Fruit fly (Drosophila melanogaster) whole organism, embryonic: ENCODE data around the gene CG14515.

Experiments used
- Awh ChIP-seq: fragments of 200-800 bp; sonication (Bioruptor generic); IDR thresholded peaks from 2 replicates; pipeline ENCODE4, ENCODE4 v1.3.6; 2022; ENCODE audit warnings: missing biosample characterization, missing genetic modification characterization
- Bdp1 ChIP-seq: fragments of 200-800 bp; sonication (Bioruptor generic); optimal IDR thresholded peaks from 3 replicates; lab custom pipeline; 2016; ENCODE audit warnings: missing biosample characterization, missing genetic modification characterization
- Bgb ChIP-seq: fragments of 200-800 bp; sonication (Bioruptor generic); IDR thresholded peaks from 2 replicates; pipeline ENCODE4 v1.3.6; 2022; ENCODE audit warnings: missing biosample characterization, missing genetic modification characterization; ENCODE audit not compliant: partially characterized antibody
- CG10321 ChIP-seq: fragments of 200-800 bp; sonication (Bioruptor generic); IDR thresholded peaks from 2 replicates; pipeline ENCODE4 v1.3.6; 2022; ENCODE audit warnings: missing biosample characterization, missing genetic modification characterization
- CG10431 ChIP-seq: fragments of 200-800 bp; sonication (Bioruptor generic); optimal IDR thresholded peaks from 3 replicates; lab custom pipeline; 2018; ENCODE audit warnings: missing biosample characterization, mild to moderate bottlenecking, missing genetic modification characterization
- CG11504 ChIP-seq: fragments of 200-800 bp; sonication (Bioruptor generic); optimal IDR thresholded peaks from 3 replicates; lab custom pipeline; 2019; ENCODE audit warnings: missing biosample characterization, mild to moderate bottlenecking, missing genetic modification characterization, moderate library complexity
- CG12219 ChIP-seq: fragments of 200-800 bp; sonication (Bioruptor generic); optimal IDR thresholded peaks from 3 replicates; lab custom pipeline; 2018; ENCODE audit warnings: missing biosample characterization, mild to moderate bottlenecking, missing genetic modification characterization
- CG13296 ChIP-seq: fragments of 200-800 bp; sonication (Bioruptor generic); optimal IDR thresholded peaks from 3 replicates; lab custom pipeline; 2018; ENCODE audit warnings: missing biosample characterization, mild to moderate bottlenecking, missing genetic modification characterization
- CG14860 ChIP-seq: fragments of 200-800 bp; sonication (Bioruptor generic); IDR thresholded peaks from 3 replicates; pipeline ENCODE4 v1.3.6; 2022; ENCODE audit warnings: missing biosample characterization, missing genetic modification characterization; ENCODE audit not compliant: partially characterized antibody
- CG15514 ChIP-seq: fragments of 200-800 bp; sonication (Bioruptor generic); optimal IDR thresholded peaks from 3 replicates; lab custom pipeline; 2017; ENCODE audit warnings: missing biosample characterization, missing genetic modification characterization, mild to moderate bottlenecking, moderate library complexity, missing genetic modification reagents
- CG17385 ChIP-seq: fragments of 200-800 bp; sonication (Bioruptor generic); optimal IDR thresholded peaks from 3 replicates; lab custom pipeline; 2018; ENCODE audit warnings: missing biosample characterization, mild to moderate bottlenecking, missing genetic modification characterization
- CG17829 ChIP-seq: fragments of 200-800 bp; optimal IDR thresholded peaks from 2 replicates; lab custom pipeline; 2019; ENCODE audit warnings: missing biosample characterization, mild to moderate bottlenecking, missing genetic modification characterization, moderate library complexity
- CG2116 ChIP-seq: fragments of 200-800 bp; sonication (Bioruptor generic); optimal IDR thresholded peaks from 3 replicates; lab custom pipeline; 2018; ENCODE audit warnings: missing biosample characterization, mild to moderate bottlenecking, missing genetic modification characterization
- CG30403 ChIP-seq: fragments of 200-800 bp; sonication (Bioruptor generic); optimal IDR thresholded peaks from 3 replicates; lab custom pipeline; 2016; ENCODE audit warnings: missing biosample characterization, missing genetic modification characterization
- CG31224 ChIP-seq: fragments of 200-800 bp; sonication (Bioruptor generic); IDR thresholded peaks from 2 replicates; pipeline ENCODE4 v1.3.6; 2022; ENCODE audit warnings: missing biosample characterization, missing genetic modification characterization
- CG3163 ChIP-seq: fragments of 200-800 bp; sonication (Bioruptor generic); optimal IDR thresholded peaks from 3 replicates; lab custom pipeline; 2016; ENCODE audit warnings: missing biosample characterization, missing genetic modification characterization
- CG42726 ChIP-seq: fragments of 200-800 bp; sonication (Bioruptor generic); IDR thresholded peaks from 2 replicates; pipeline ENCODE4 v1.3.6; 2022; ENCODE audit warnings: missing biosample characterization, missing genetic modification characterization; ENCODE audit not compliant: partially characterized antibody
- CG43689 ChIP-seq: fragments of 200-800 bp; sonication (Bioruptor generic); IDR thresholded peaks from 2 replicates; pipeline ENCODE4 v1.3.6; 2022; ENCODE audit warnings: missing biosample characterization, missing genetic modification characterization
- CG8765 ChIP-seq: fragments of 200-800 bp; sonication (Bioruptor generic); IDR thresholded peaks from 2 replicates; pipeline ENCODE4 v1.3.6; 2022; ENCODE audit warnings: missing biosample characterization, missing genetic modification characterization
- CG8924 ChIP-seq: fragments of 200-800 bp; optimal IDR thresholded peaks from 3 replicates; lab custom pipeline; 2019; ENCODE audit warnings: missing biosample characterization, mild to moderate bottlenecking, missing genetic modification characterization, moderate library complexity
- CG9215 ChIP-seq: fragments of 200-800 bp; sonication (Bioruptor generic); IDR thresholded peaks from 2 replicates; pipeline ENCODE4 v1.3.6; 2022; ENCODE audit warnings: missing biosample characterization, missing genetic modification characterization
- Fer1 ChIP-seq: fragments of 200-800 bp; sonication (Bioruptor generic); optimal IDR thresholded peaks from 2 replicates; lab custom pipeline; 2017; ENCODE audit warnings: missing biosample characterization, mild to moderate bottlenecking, missing genetic modification characterization
- Fer3 ChIP-seq: fragments of 200-800 bp; sonication (Bioruptor generic); optimal IDR thresholded peaks from 2 replicates; lab custom pipeline; 2018; ENCODE audit warnings: missing biosample characterization, mild to moderate bottlenecking, missing genetic modification characterization, moderate library complexity
- Gug ChIP-seq: fragments of 200-800 bp; sonication (Bioruptor generic); IDR thresholded peaks from 4 replicates; pipeline ENCODE4 v1.3.6; 2022; ENCODE audit warnings: missing biosample characterization, missing genetic modification characterization
- HmgD ChIP-seq: fragments of 200-800 bp; sonication (Bioruptor generic); optimal IDR thresholded peaks from 3 replicates; lab custom pipeline; 2016; ENCODE audit warnings: missing biosample characterization, missing genetic modification characterization
- Hsf ChIP-seq: fragments of 200-800 bp; sonication (Bioruptor generic); optimal IDR thresholded peaks from 3 replicates; lab custom pipeline; 2016; ENCODE audit warnings: missing biosample characterization, missing genetic modification characterization
- NC2β ChIP-seq: fragments of 200-800 bp; sonication (Bioruptor generic); optimal IDR thresholded peaks from 2 replicates; lab custom pipeline; 2016; ENCODE audit warnings: missing biosample characterization, missing genetic modification characterization
- Nf-YA ChIP-seq: fragments of 200-800 bp; sonication (Bioruptor generic); IDR thresholded peaks from 2 replicates; pipeline ENCODE4 v1.3.6; 2022; ENCODE audit warnings: missing biosample characterization, missing genetic modification characterization
- Nf-YC ChIP-seq: fragments of 200-800 bp; optimal IDR thresholded peaks from 3 replicates; lab custom pipeline; 2019; ENCODE audit warnings: missing biosample characterization, mild to moderate bottlenecking, missing genetic modification characterization, moderate library complexity
- Poxn ChIP-seq: fragments of 200-800 bp; sonication (Bioruptor generic); IDR thresholded peaks from 2 replicates; pipeline ENCODE4 v1.3.6; 2022; ENCODE audit warnings: missing biosample characterization, missing genetic modification characterization
- Sin3A ChIP-seq: fragments of >200 bp; optimal IDR thresholded peaks from 2 replicates; lab custom pipeline; 2018
- Ssrp ChIP-seq: fragments of 200-800 bp; sonication (Bioruptor generic); optimal IDR thresholded peaks from 2 replicates; lab custom pipeline; 2018; ENCODE audit warnings: missing biosample characterization, mild to moderate bottlenecking, missing genetic modification characterization, moderate library complexity
- ab ChIP-seq: fragments of 200-800 bp; sonication (Bioruptor generic); optimal IDR thresholded peaks from 2 replicates; lab custom pipeline; 2016; ENCODE audit warnings: missing biosample characterization, missing genetic modification characterization
- ara ChIP-seq: fragments of 200-800 bp; sonication (Bioruptor generic); IDR thresholded peaks from 2 replicates; pipeline ENCODE4 v1.3.6; 2022; ENCODE audit warnings: missing biosample characterization, missing genetic modification characterization
- ase ChIP-seq: fragments of 200-800 bp; sonication (Bioruptor generic); IDR thresholded peaks from 3 replicates; pipeline ENCODE4 v1.3.6; 2022; ENCODE audit warnings: missing biosample characterization, missing genetic modification characterization
- bcd ChIP-seq: fragments of 200-800 bp; sonication (Bioruptor generic); optimal IDR thresholded peaks from 2 replicates; lab custom pipeline; 2017; ENCODE audit warnings: missing biosample characterization, mild to moderate bottlenecking, missing genetic modification characterization
- br ChIP-seq: fragments of >200 bp; optimal IDR thresholded peaks from 2 replicates; lab custom pipeline; 2017
- ci ChIP-seq: fragments of 200-800 bp; sonication (Bioruptor generic); IDR thresholded peaks from 3 replicates; pipeline ENCODE4 v1.3.6; 2022; ENCODE audit warnings: missing biosample characterization, missing genetic modification characterization
- cwo ChIP-seq: fragments of 200-800 bp; sonication (Bioruptor generic); optimal IDR thresholded peaks from 3 replicates; lab custom pipeline; 2017; ENCODE audit warnings: missing biosample characterization, missing genetic modification characterization, mild to moderate bottlenecking, moderate library complexity, missing genetic modification reagents
- dmrt99B ChIP-seq: fragments of 200-800 bp; sonication (Bioruptor generic); optimal IDR thresholded peaks from 2 replicates; lab custom pipeline; 2018; ENCODE audit warnings: missing biosample characterization, mild to moderate bottlenecking, missing genetic modification characterization, moderate library complexity
- exex ChIP-seq: fragments of 200-800 bp; sonication (Bioruptor generic); optimal IDR thresholded peaks from 4 replicates; lab custom pipeline; 2018; ENCODE audit warnings: missing biosample characterization, mild to moderate bottlenecking, missing genetic modification characterization, moderate library complexity
- fru ChIP-seq: fragments of >200 bp; optimal IDR thresholded peaks from 2 replicates; lab custom pipeline; 2017
- kah ChIP-seq: fragments of 200-800 bp; sonication (Bioruptor generic); optimal IDR thresholded peaks from 2 replicates; lab custom pipeline; 2018; ENCODE audit warnings: missing biosample characterization, mild to moderate bottlenecking, missing genetic modification characterization
- mld ChIP-seq: fragments of 200-800 bp; sonication (Bioruptor generic); IDR thresholded peaks from 3 replicates; pipeline ENCODE4 v1.3.6; 2022; ENCODE audit warnings: missing biosample characterization, missing genetic modification characterization; ENCODE audit not compliant: partially characterized antibody
- odd ChIP-seq: fragments of 200-800 bp; sonication (Bioruptor generic); optimal IDR thresholded peaks from 2 replicates; lab custom pipeline; 2017; ENCODE audit warnings: missing biosample characterization, mild to moderate bottlenecking, missing genetic modification characterization
- pan ChIP-seq, 4 experiments: fragments of >200 bp in 3 of 4; fragments of 200-800 bp in 1 of 4; sonication (Bioruptor generic) in 1 of 4; optimal IDR thresholded peaks in 3 of 4; IDR thresholded peaks in 1 of 4; 2 replicates each; pipeline versions ENCODE4 v1.3.6 to Lab custom; 2017 to 2022; ENCODE audit warnings: missing biosample characterization in 2 of 4, missing genetic modification characterization in 2 of 4, mixed read lengths in 1 of 4
- scrt ChIP-seq: fragments of 200-800 bp; sonication (Bioruptor generic); optimal IDR thresholded peaks from 2 replicates; lab custom pipeline; 2018; ENCODE audit warnings: missing biosample characterization, mild to moderate bottlenecking, missing genetic modification characterization, moderate library complexity
- tup ChIP-seq: fragments of 200-800 bp; sonication (Bioruptor generic); optimal IDR thresholded peaks from 2 replicates; lab custom pipeline; 2016; ENCODE audit warnings: missing biosample characterization, mild to moderate bottlenecking, missing genetic modification characterization, moderate library complexity
- twi ChIP-seq: fragments of 200-800 bp; optimal IDR thresholded peaks from 2 replicates; lab custom pipeline; 2019; ENCODE audit warnings: missing biosample characterization, mild to moderate bottlenecking, missing genetic modification characterization, moderate library complexity
- z ChIP-seq: fragments of 200-800 bp; sonication (Bioruptor generic); IDR thresholded peaks from 3 replicates; pipeline ENCODE4 v1.3.6; 2022; ENCODE audit warnings: missing biosample characterization, missing genetic modification characterization
- zen2 ChIP-seq: fragments of 200-800 bp; sonication (Bioruptor generic); IDR thresholded peaks from 3 replicates; pipeline ENCODE4 v1.3.6; 2022; ENCODE audit warnings: missing biosample characterization, missing genetic modification characterization; ENCODE audit not compliant: partially characterized antibody

The CG14515 gene

dm6 chr3R:29148072-29148471 is 49.3 kb upstream of the CG14515 start, which contains the start of the genes CG11882 and Pglym78 (continued):
- TF ChIP-seq CG43689 (GFP tag; lab: Robert Waterston, UW) (no peak), tup (GFP tag; lab: Kevin White, UChicago) (no peak), Sin3A (lab: Kevin White, UChicago) (peak; percentile 66), dmrt99B (tag; lab: Kevin White, UChicago) (no peak), CG9215 (no peak), CG3163 (GFP tag; lab: Kevin White, UChicago) (peak; percentile 50), CG2116 (peak; percentile 74), Fer1 (GFP tag; lab: Kevin White, UChicago) (peak; percentile 52), CG12219 (GFP tag; lab: Kevin White, UChicago) (no peak), CG10431 (GFP tag; lab: Kevin White, UChicago) (no peak), exex (tag; lab: Kevin White, UChicago) (peak; percentile 60), kah (GFP tag; lab: Kevin White, UChicago) (peak; percentile 82), HmgD (GFP tag; lab: Kevin White, UChicago) (peak; percentile 80), ara (peak; percentile 51), Bdp1 (GFP tag; lab: Kevin White, UChicago) (peak; percentile 20), mld (GFP tag; lab: Robert Waterston, UW) (no peak), ab (GFP tag; lab: Kevin White, UChicago) (no peak), Hsf (GFP tag; lab: Kevin White, UChicago) (peak; percentile 35), Fer3 (tag; lab: Kevin White, UChicago) (peak; percentile 18), bcd (peak; percentile 37), Nf-YA (GFP tag; lab: Robert Waterston, UW) (no peak), cwo (no peak), pan (optimal IDR thresholded peaks at IDR 0.05; lab: Kevin White, UChicago) (no peak), pan (GFP tag; optimal IDR thresholded peaks at IDR 0.05 in 1 of 2, IDR thresholded peaks at IDR 0.05 in 1 of 2) (peak in 1 of 2 experiments; percentile 39), CG30403 (GFP tag; lab: Kevin White, UChicago) (peak; percentile 50), NC2β (GFP tag; lab: Kevin White, UChicago) (peak; percentile 75), odd (GFP tag; lab: Kevin White, UChicago) (no peak), CG8765 (0 out of 2 replicates have a peak, but pooled peaks have one; percentile 34), CG11504 (tag; lab: Kevin White, UChicago) (no peak), CG13296 (GFP tag; lab: Kevin White, UChicago) (no peak), CG17385 (no peak), ci (GFP tag; lab: Robert Waterston, UW) (peak; percentile 83), CG15514 (GFP tag; lab: Kevin White, UChicago) (peak; percentile 90), Nf-YC (tag; lab: Kevin White, UChicago) (peak; percentile 37), Ssrp (no peak), CG10321 (GFP tag; lab: Robert Waterston, UW) (no peak), zen2 (GFP tag; lab: Robert Waterston, UW) (peak; percentile 34; the same call in 1 of the 3 replicates), Awh (GFP tag; lab: Robert Waterston, UW) (no peak), ase (GFP tag; lab: Robert Waterston, UW) (peak; percentile 53; the same call in 1 of the 3 replicates), twi (tag; lab: Kevin White, UChicago) (peak; percentile 28), CG8924 (tag; lab: Kevin White, UChicago) (peak; percentile 2), scrt (GFP tag; lab: Kevin White, UChicago) (peak; percentile 62), Gug (GFP tag; lab: Robert Waterston, UW) (peak; percentile 46; the same call in 1 of the 4 replicates), fru (no peak), Poxn (GFP tag; lab: Robert Waterston, UW) (no peak), CG42726 (GFP tag; lab: Robert Waterston, UW) (peak; percentile 27; the same call in 1 of the 2 replicates), CG14860 (GFP tag; lab: Robert Waterston, UW) (no peak), CG17829 (tag; lab: Kevin White, UChicago) (peak; percentile 17), z (GFP tag; lab: Robert Waterston, UW) (no peak), Bgb (GFP tag; lab: Robert Waterston, UW) (peak; percentile 62; the same call in 1 of the 2 replicates), br (lab: Kevin White, UChicago) (no peak), CG31224 (GFP tag; lab: Robert Waterston, UW) (no peak)
